Fruit fly (Drosophila melanogaster): Measurements from ENCODE around the gene CG12729.

DNA sequence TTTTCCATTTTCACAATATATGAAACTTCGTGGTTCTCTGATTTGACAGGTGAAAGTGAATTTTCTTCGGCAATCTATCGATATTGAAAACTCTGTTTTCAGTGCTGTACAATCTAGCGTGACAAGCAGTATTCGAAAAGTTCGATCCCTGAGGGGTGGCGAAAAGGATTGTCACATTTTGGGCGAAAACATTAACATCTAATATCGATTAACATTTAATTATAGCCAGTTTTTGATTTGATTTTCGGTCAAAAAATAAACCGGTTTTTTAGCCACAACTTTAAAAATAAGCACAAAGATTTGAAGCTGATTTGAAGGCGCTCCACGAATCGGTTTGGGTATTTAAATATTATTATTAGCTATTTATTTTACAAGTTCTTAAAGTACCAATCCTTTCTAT, 32.2 kb upstream of the CG12729 start, which contains the start of gene CG44329:
- TF ChIP-seq ash1 (GFP tag; optimal IDR thresholded peaks at IDR 0.05): no peak
- TF ChIP-seq CG15601 (tag; optimal IDR thresholded peaks at IDR 0.05): no peak
- TF ChIP-seq unpg (GFP tag; optimal IDR thresholded peaks at IDR 0.05): no peak
- no peak for TF ChIP-seq HLHmδ (GFP tag; optimal IDR thresholded peaks at IDR 0.05)
- TF ChIP-seq CHES-1-like (GFP tag; optimal IDR thresholded peaks at IDR 0.05): no peak
